Worm (Caenorhabditis elegans): Measurements from ENCODE around the gene T25B6.5.

DNA sequence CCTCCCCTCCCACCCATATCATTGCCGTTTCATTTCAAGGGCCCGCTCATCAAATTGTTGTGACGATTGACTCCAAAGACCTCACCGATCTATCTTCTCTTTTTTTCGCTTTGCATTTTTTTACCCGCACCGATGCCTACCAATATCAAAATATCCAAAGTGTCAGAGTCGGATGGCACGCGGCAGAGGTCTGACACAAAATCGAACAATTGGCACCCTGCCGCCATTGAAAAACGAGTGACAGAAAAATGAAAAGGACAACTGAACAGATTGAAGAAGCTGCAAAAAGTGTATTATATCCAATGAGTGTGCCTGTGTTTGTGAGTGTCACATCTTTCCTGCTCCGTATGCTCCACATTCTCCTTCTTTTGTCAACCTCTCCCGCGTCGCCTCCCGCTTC, 35.1 kb downstream of the T25B6.5 start:
- no peak for TF ChIP-seq cog-1 (tag; optimal IDR thresholded peaks at IDR 0.05)
- TF ChIP-seq flt-1 (GFP tag; IDR thresholded peaks at IDR 0.05) = no peak
- TF ChIP-seq med-1 (GFP tag; optimal IDR thresholded peaks at IDR 0.05; ENCODE audit: insufficient read depth) = no peak
- TF ChIP-seq klf-2 (GFP tag; conservative IDR thresholded peaks at IDR 0.05) = no peak
- TF ChIP-seq ref-1 (GFP tag; conservative IDR thresholded peaks at IDR 0.05) = no peak
